Fruit fly (Drosophila melanogaster) whole organism, wandering third instar larva: ENCODE measurements around the gene CG31793.

Source experiments
- Hr78 ChIP-seq: fragments of >200 bp; optimal IDR thresholded peaks from 2 replicates; lab custom pipeline; 2017; ENCODE audit warnings: missing biosample characterization, missing genetic modification characterization
- dmrt93B ChIP-seq: fragments of 200-800 bp; sonication (Bioruptor generic); optimal IDR thresholded peaks from 2 replicates; lab custom pipeline; 2018; ENCODE audit warnings: missing biosample characterization, mild to moderate bottlenecking, missing genetic modification characterization
- dsf ChIP-seq: sonication (Bioruptor generic); optimal IDR thresholded peaks from 2 replicates; lab custom pipeline; 2016; ENCODE audit warnings: missing biosample characterization, missing genetic modification characterization, borderline replicate concordance
- ey ChIP-seq: fragments of 200-800 bp; sonication (Bioruptor generic); optimal IDR thresholded peaks from 2 replicates; lab custom pipeline; 2016; ENCODE audit warnings: missing biosample characterization, missing genetic modification characterization
- psq ChIP-seq: fragments of 200-800 bp; sonication (Bioruptor generic); optimal IDR thresholded peaks from 3 replicates; lab custom pipeline; 2017; ENCODE audit warnings: missing biosample characterization, mild to moderate bottlenecking, missing genetic modification characterization, moderate library complexity

dm6 chr2L:19012776-19013328 is 9.7 kb downstream of the CG31793 start:
- no peak for TF ChIP-seq dsf
- no peak for TF ChIP-seq psq (GFP tag; lab: Kevin White, UChicago)
- no peak for TF ChIP-seq ey (GFP tag; lab: Kevin White, UChicago)
- TF ChIP-seq Hr78 (GFP tag; lab: Kevin White, UChicago), result no peak
- no peak for TF ChIP-seq dmrt93B (GFP tag; lab: Kevin White, UChicago)
